Worm (Caenorhabditis elegans): ENCODE data around the gene srh-132.

srh-132 gene

DNA sequence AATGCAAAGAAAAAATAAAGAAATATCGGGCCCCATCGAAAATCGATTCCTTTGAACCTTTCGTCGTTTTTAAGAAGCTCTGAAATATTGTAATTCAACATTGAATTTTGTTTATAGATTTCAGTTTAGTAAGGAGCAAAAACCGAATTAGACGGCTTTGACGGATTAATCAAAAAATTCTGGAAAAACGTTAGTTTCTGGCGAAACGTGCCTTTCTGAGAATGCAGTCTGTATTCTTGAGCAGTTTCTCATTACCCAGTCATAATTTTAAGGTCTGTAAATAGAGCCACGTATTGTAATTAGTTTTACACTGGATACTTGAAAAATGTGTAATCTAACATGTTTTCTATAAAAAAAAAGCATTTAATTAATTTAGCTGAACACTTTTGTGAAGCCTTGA lies 50.0 kb downstream of the srh-132 start, which contains the start of gene srz-48:
srz-48 (minus strand) TSS at position 101 of the 400 bp plus-strand sequence.
- TF ChIP-seq tbx-37 (GFP tag; conservative IDR thresholded peaks at IDR 0.05) = no peak
- no peak for TF ChIP-seq ets-7 (tag; optimal IDR thresholded peaks at IDR 0.05)
- no peak for TF ChIP-seq scrt-1 (GFP tag; IDR thresholded peaks at IDR 0.05)
- no peak for TF ChIP-seq aly-1 (tag; optimal IDR thresholded peaks at IDR 0.05)
- TF ChIP-seq tra-4 (tag; optimal IDR thresholded peaks at IDR 0.05) = no peak
- TF ChIP-seq hmbx-1 (tag; optimal IDR thresholded peaks at IDR 0.05) = no peak
- no peak for TF ChIP-seq flt-1 (GFP tag; IDR thresholded peaks at IDR 0.05)
- no peak for TF ChIP-seq F13C5.2 (tag; optimal IDR thresholded peaks at IDR 0.05)
- TF ChIP-seq sea-1 (GFP tag; conservative IDR thresholded peaks at IDR 0.05) = no peak
- TF ChIP-seq hnd-1 (tag; optimal IDR thresholded peaks at IDR 0.05) = no peak
- TF ChIP-seq tbx-11 (GFP tag; IDR thresholded peaks at IDR 0.05) = no peak
- TF ChIP-seq hmg-4 (GFP tag; optimal IDR thresholded peaks at IDR 0.05) = no peak
- no peak for TF ChIP-seq B0310.2 (tag; optimal IDR thresholded peaks at IDR 0.05)
- no peak for TF ChIP-seq ama-1 (optimal IDR thresholded peaks at IDR 0.05)
- no peak for TF ChIP-seq ceh-13 (GFP tag; optimal IDR thresholded peaks at IDR 0.05)
- TF ChIP-seq ceh-36 (tag; optimal IDR thresholded peaks at IDR 0.05) = no peak
- no peak for TF ChIP-seq pes-1 (GFP tag; IDR thresholded peaks at IDR 0.05)

All from whole organism, early embryonic.